Worm (Caenorhabditis elegans) whole organism, L4/young adult: ENCODE data around the gene T08H10.3.

ENCODE experiments used
- dao-5 ChIP-seq: sonication (generic microtip); optimal IDR thresholded peaks from 2 replicates; lab custom pipeline; 2016; ENCODE audit warnings: missing genotype, missing genetic modification characterization, moderate library complexity, missing compliant biosample characterization
- him-1 ChIP-seq: sonication (generic microtip); optimal IDR thresholded peaks from 2 replicates; lab custom pipeline; 2016; ENCODE audit warnings: missing genotype, missing genetic modification reagents, missing genetic modification characterization, missing compliant biosample characterization

- TF ChIP-seq him-1, result no peak
- TF ChIP-seq dao-5, result no peak
Measured at ce11 chrV:4447637-4448036, 23.5 kb upstream of the T08H10.3 start.
